Fruit fly (Drosophila melanogaster) whole organism, prepupa: ENCODE measurements around the gene Cpr30B.

Source experiments
- Blimp-1 ChIP-seq: fragments of 200-800 bp; sonication (Bioruptor generic); optimal IDR thresholded peaks from 3 replicates; lab custom pipeline; 2017; ENCODE audit warnings: missing biosample characterization, missing genetic modification characterization, mild to moderate bottlenecking, moderate library complexity, missing genetic modification reagents
- CG32006 ChIP-seq: fragments of 200-800 bp; sonication (Bioruptor generic); optimal IDR thresholded peaks from 3 replicates; lab custom pipeline; 2017; ENCODE audit warnings: missing biosample characterization, mild to moderate bottlenecking, missing genetic modification characterization
- CG3919 ChIP-seq: fragments of 200-800 bp; sonication (Bioruptor generic); optimal IDR thresholded peaks from 3 replicates; lab custom pipeline; 2016; ENCODE audit warnings: missing biosample characterization, missing genetic modification characterization
- CG6163 ChIP-seq: fragments of 200-800 bp; sonication (Bioruptor generic); IDR thresholded peaks from 3 replicates; pipeline ENCODE4 v1.3.6; 2022; ENCODE audit warnings: missing biosample characterization, missing genetic modification characterization
- CG6854 ChIP-seq: fragments of 200-800 bp; sonication (Bioruptor generic); optimal IDR thresholded peaks from 2 replicates; lab custom pipeline; 2017; ENCODE audit warnings: missing biosample characterization, mild to moderate bottlenecking, missing genetic modification characterization
- CG9139 ChIP-seq: fragments of 200-800 bp; sonication (Bioruptor generic); optimal IDR thresholded peaks from 3 replicates; lab custom pipeline; 2017; ENCODE audit warnings: missing biosample characterization, mild to moderate bottlenecking, missing genetic modification characterization
- Eip78C ChIP-seq: fragments of 200-800 bp; sonication (Bioruptor generic); peaks from one replicate; lab custom pipeline; 2016; ENCODE audit warnings: missing biosample characterization, missing genetic modification characterization
- Eip93F ChIP-seq: fragments of 200-800 bp; sonication (Bioruptor generic); optimal IDR thresholded peaks from 2 replicates; lab custom pipeline; 2016; ENCODE audit warnings: missing biosample characterization, mild to moderate bottlenecking, missing genetic modification characterization
- Ets96B ChIP-seq: fragments of 200-800 bp; optimal IDR thresholded peaks from 2 replicates; lab custom pipeline; 2019; ENCODE audit warnings: missing biosample characterization, mild to moderate bottlenecking, missing genetic modification characterization, moderate library complexity
- Hr4 ChIP-seq: fragments of 200-800 bp; sonication (Bioruptor generic); optimal IDR thresholded peaks from 3 replicates; lab custom pipeline; 2016; ENCODE audit warnings: missing biosample characterization, missing genetic modification characterization
- Lpt ChIP-seq: fragments of 200-800 bp; sonication (Bioruptor generic); optimal IDR thresholded peaks from 3 replicates; lab custom pipeline; 2016; ENCODE audit warnings: missing biosample characterization, missing genetic modification characterization
- Smox ChIP-seq: fragments of 200-800 bp; sonication (Bioruptor generic); optimal IDR thresholded peaks from 3 replicates; lab custom pipeline; 2016; ENCODE audit warnings: missing biosample characterization, missing genetic modification characterization
- cyc ChIP-seq: fragments of 200-800 bp; sonication (Bioruptor generic); optimal IDR thresholded peaks from 3 replicates; lab custom pipeline; 2016; ENCODE audit warnings: missing biosample characterization, missing genetic modification characterization
- fd85E ChIP-seq: fragments of 200-800 bp; sonication (Bioruptor generic); optimal IDR thresholded peaks from 3 replicates; lab custom pipeline; 2016; ENCODE audit warnings: missing biosample characterization, missing genetic modification characterization

- TF ChIP-seq CG9139 (GFP tag; lab: Kevin White, UChicago), result peak; percentile 90
- TF ChIP-seq Eip78C (GFP tag; lab: Kevin White, UChicago), result peak; percentile 99
- peak; percentile 88 for TF ChIP-seq Blimp-1
- peak; percentile 85 for TF ChIP-seq Eip93F
- TF ChIP-seq Smox (GFP tag; lab: Kevin White, UChicago), result peak; percentile 96
- peak; percentile 92 for TF ChIP-seq Hr4 (GFP tag; lab: Kevin White, UChicago)
- TF ChIP-seq CG32006 (GFP tag; lab: Kevin White, UChicago), result peak; percentile 98
- TF ChIP-seq cyc (GFP tag; lab: Kevin White, UChicago), result peak; percentile 90
- TF ChIP-seq CG6854 (GFP tag; lab: Kevin White, UChicago), result peak; percentile 89
- TF ChIP-seq CG6163 (GFP tag; lab: Robert Waterston, UW), result peak; percentile 90
- TF ChIP-seq Ets96B (tag; lab: Kevin White, UChicago), result peak; percentile 96
- peak; percentile 95 for TF ChIP-seq CG3919 (GFP tag; lab: Kevin White, UChicago)
- TF ChIP-seq Lpt (GFP tag; lab: Kevin White, UChicago), result peak; percentile 96
- TF ChIP-seq fd85E, result peak; percentile 88
Measured at dm6 chr2L:9569588-9570434, 27.1 kb downstream of the Cpr30B start.
